Worm (Caenorhabditis elegans): ENCODE data around the gene T23E7.6.

The T23E7.6 gene

ce11 chrX:17711598-17711997 lies 27.0 kb upstream of the T23E7.6 start, which contains the start of gene H11L12.1:
H11L12.1 (minus strand) TSS chrX:17711698.
- no peak for TF ChIP-seq zag-1 (tag; optimal IDR thresholded peaks at IDR 0.05)
- no peak for TF ChIP-seq ceh-20 (GFP tag; IDR thresholded peaks at IDR 0.05)
- no peak for TF ChIP-seq nhr-25 (tag; optimal IDR thresholded peaks at IDR 0.05; ENCODE audit: borderline replicate concordance, insufficient read depth)
- no peak for TF ChIP-seq pha-4 (GFP tag; IDR thresholded peaks at IDR 0.05)
- no peak for TF ChIP-seq pha-4 (tag; optimal IDR thresholded peaks at IDR 0.05)
- no peak for TF ChIP-seq mdt-29 (GFP tag; IDR thresholded peaks at IDR 0.05)
- no peak for TF ChIP-seq Y105C5A.15 (GFP tag; IDR thresholded peaks at IDR 0.05)
- no peak for TF ChIP-seq lin-38 (GFP tag; IDR thresholded peaks at IDR 0.05)
- TF ChIP-seq ceh-82 (tag; optimal IDR thresholded peaks at IDR 0.05) = no peak
- no peak for TF ChIP-seq lim-7 (GFP tag; IDR thresholded peaks at IDR 0.05)
- no peak for TF ChIP-seq dve-1 (tag; optimal IDR thresholded peaks at IDR 0.05; ENCODE audit: insufficient read depth)
- no peak for TF ChIP-seq hif-1 (tag; optimal IDR thresholded peaks at IDR 0.05)
- no peak for TF ChIP-seq vab-7 (GFP tag; IDR thresholded peaks at IDR 0.05)
- TF ChIP-seq ces-1 (GFP tag; optimal IDR thresholded peaks at IDR 0.05) = no peak
- TF ChIP-seq hlh-30 (tag; optimal IDR thresholded peaks at IDR 0.05; ENCODE audit: insufficient read depth) = no peak
- TF ChIP-seq nhr-102 (tag; optimal IDR thresholded peaks at IDR 0.05) = no peak
- no peak for TF ChIP-seq zfp-3 (GFP tag; conservative IDR thresholded peaks at IDR 0.05)
- TF ChIP-seq F26F4.8 (GFP tag; conservative IDR thresholded peaks at IDR 0.05) = no peak

ce11 chrX:17702602-17703001 lies 18.0 kb upstream of the T23E7.6 start:
- peak; percentile 13 for TF ChIP-seq hlh-30 (tag; optimal IDR thresholded peaks at IDR 0.05; ENCODE audit: insufficient read depth)
- no peak for TF ChIP-seq nhr-77 (tag; optimal IDR thresholded peaks at IDR 0.05)
- TF ChIP-seq nhr-11 (tag; optimal IDR thresholded peaks at IDR 0.05) = no peak
- peak in 1 of 2 experiments; percentile 42 for TF ChIP-seq unc-62 (GFP tag; optimal IDR thresholded peaks at IDR 0.05 in 1 of 2)
- TF ChIP-seq unc-62 (tag; optimal IDR thresholded peaks at IDR 0.05) = no peak
- TF ChIP-seq dve-1 (tag; optimal IDR thresholded peaks at IDR 0.05; ENCODE audit: insufficient read depth) = peak; percentile 61
- peak in 1 of 2 experiments; percentile 33 for TF ChIP-seq daf-16 (GFP tag; optimal IDR thresholded peaks at IDR 0.05)
- TF ChIP-seq daf-16 (tag; optimal IDR thresholded peaks at IDR 0.05) = peak; percentile 95
- TF ChIP-seq pqm-1 (tag; optimal IDR thresholded peaks at IDR 0.05) = peak; percentile 54
- TF ChIP-seq nhr-28 (tag; optimal IDR thresholded peaks at IDR 0.05) = peak; percentile 84
- TF ChIP-seq hlh-11 (tag; optimal IDR thresholded peaks at IDR 0.05) = peak; percentile 39
- TF ChIP-seq dmd-6 (GFP tag; IDR thresholded peaks at IDR 0.05) = peak; percentile 74

- peak; percentile 30 for TF ChIP-seq nhr-77 (tag; optimal IDR thresholded peaks at IDR 0.05)
- peak; percentile 56 for TF ChIP-seq hlh-11 (tag; optimal IDR thresholded peaks at IDR 0.05)
- peak; percentile 64 for TF ChIP-seq dve-1 (tag; optimal IDR thresholded peaks at IDR 0.05; ENCODE audit: insufficient read depth)
- no peak for TF ChIP-seq lin-29 (GFP tag; IDR thresholded peaks at IDR 0.05)
- TF ChIP-seq nhr-48 (tag; optimal IDR thresholded peaks at IDR 0.05) = peak; percentile 17
- TF ChIP-seq pqm-1 (tag; optimal IDR thresholded peaks at IDR 0.05) = peak; percentile 86
- peak; percentile 88 for TF ChIP-seq nhr-28 (tag; optimal IDR thresholded peaks at IDR 0.05)
- TF ChIP-seq daf-16 (GFP tag; optimal IDR thresholded peaks at IDR 0.05) = no peak
- peak; percentile 62 for TF ChIP-seq daf-16 (tag; optimal IDR thresholded peaks at IDR 0.05)
- TF ChIP-seq php-3 (GFP tag; IDR thresholded peaks at IDR 0.05) = peak; percentile 67
- peak; percentile 71 for TF ChIP-seq dmd-6 (GFP tag; IDR thresholded peaks at IDR 0.05)
- no peak for TF ChIP-seq T26A8.4 (GFP tag; IDR thresholded peaks at IDR 0.05)
Observed at ce11 chrX:17694669-17695282, 10.2 kb upstream of the T23E7.6 start, which contains the start of gene cgt-2. cgt-2 (plus strand) TSS chrX:17695232.

- TF ChIP-seq ZK546.5 (tag; optimal IDR thresholded peaks at IDR 0.05) = no peak
- peak; percentile 17 for TF ChIP-seq nhr-25 (tag; optimal IDR thresholded peaks at IDR 0.05; ENCODE audit: borderline replicate concordance, insufficient read depth)
- TF ChIP-seq aha-1 (tag) = peak; percentile 18
- peak in 1 of 2 experiments; percentile 25 for TF ChIP-seq unc-62 (GFP tag; optimal IDR thresholded peaks at IDR 0.05 in 1 of 2)
- no peak for TF ChIP-seq unc-62 (tag; optimal IDR thresholded peaks at IDR 0.05)
- TF ChIP-seq daf-8 (GFP tag; IDR thresholded peaks at IDR 0.05) = no peak
- TF ChIP-seq nhr-28 (tag; optimal IDR thresholded peaks at IDR 0.05) = peak; percentile 12
- TF ChIP-seq F49E8.2 (tag; optimal IDR thresholded peaks at IDR 0.05; ENCODE audit: borderline replicate concordance) = no peak
Observed at ce11 chrX:17685959-17686358, 1.3 kb upstream of the T23E7.6 start.
